Worm (Caenorhabditis elegans): ENCODE measurements around the gene col-152.

DNA sequence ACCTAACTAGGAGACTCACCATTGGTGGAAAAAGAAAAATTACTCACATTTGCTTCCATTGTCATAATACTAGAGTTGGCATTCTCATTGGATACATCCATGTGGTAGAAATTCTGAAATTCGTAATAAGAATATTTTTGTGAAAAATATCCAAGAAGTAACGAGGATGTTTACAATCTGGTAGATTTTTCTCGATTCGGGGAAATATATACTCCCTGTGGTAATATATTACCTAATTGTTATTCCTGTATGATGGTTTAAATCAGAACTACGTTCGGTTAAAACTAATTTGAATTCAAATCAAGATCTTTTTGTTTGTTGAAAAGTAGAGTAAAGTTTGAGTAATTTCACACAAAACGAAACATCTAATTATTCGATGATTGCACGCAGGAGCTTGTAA is 11.7 kb upstream of the col-152 start, which contains the start of gene srd-34:
- TF ChIP-seq med-1 (GFP tag; optimal IDR thresholded peaks at IDR 0.05; ENCODE audit: insufficient read depth) (no peak), flt-1 (GFP tag; IDR thresholded peaks at IDR 0.05) (no peak), ztf-23 (GFP tag; IDR thresholded peaks at IDR 0.05) (no peak), klf-2 (GFP tag; conservative IDR thresholded peaks at IDR 0.05) (no peak), ref-1 (GFP tag; conservative IDR thresholded peaks at IDR 0.05) (no peak), ztf-29 (GFP tag; IDR thresholded peaks at IDR 0.05) (no peak), tab-1 (GFP tag; IDR thresholded peaks at IDR 0.05) (no peak), cog-1 (tag; optimal IDR thresholded peaks at IDR 0.05) (no peak), T22C8.4 (GFP tag; IDR thresholded peaks at IDR 0.05) (no peak)
